Worm (Caenorhabditis elegans) whole organism, L1 larva: ENCODE results near the gene srd-34.

ENCODE experiments used
- ces-1 ChIP-seq: fragments of 150-350 bp; optimal IDR thresholded peaks from 2 replicates; lab custom pipeline; 2014; ENCODE audit warnings: missing biosample characterization, missing genetic modification reagents, missing genetic modification characterization
- tbx-2 ChIP-seq: sonication (generic microtip); optimal IDR thresholded peaks from 2 replicates; lab custom pipeline; 2016; ENCODE audit warnings: missing genetic modification characterization, missing compliant biosample characterization

DNA sequence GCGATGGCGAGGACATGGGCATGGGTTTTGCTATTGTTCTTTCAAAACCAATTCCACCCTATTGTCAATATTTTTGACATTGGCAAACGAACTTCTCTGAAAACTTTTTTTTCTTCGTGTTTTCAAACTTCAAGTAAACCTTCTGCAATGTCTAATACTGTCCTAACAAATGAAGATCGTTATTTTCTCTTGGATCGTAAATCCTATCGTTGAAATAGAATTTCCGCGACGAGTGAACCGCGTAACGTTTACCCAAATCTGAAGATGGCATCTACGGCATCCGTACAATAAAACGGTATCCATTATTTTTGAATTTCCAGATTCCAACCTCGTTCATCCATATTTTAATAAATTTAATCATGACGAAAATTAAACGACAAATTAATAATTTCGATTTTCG is 43.3 kb downstream of the srd-34 start, which contains the start of gene C35A5.5:
- no peak for TF ChIP-seq tbx-2 (tag; lab: Kevin White, UChicago)
- TF ChIP-seq ces-1 = no peak
